Worm (Caenorhabditis elegans) whole organism, L4/young adult: ENCODE measurements around the gene srlf-5.

Experiments used
- dao-5 ChIP-seq: sonication (generic microtip); optimal IDR thresholded peaks from 2 replicates; lab custom pipeline; 2016; ENCODE audit warnings: missing genotype, missing genetic modification characterization, moderate library complexity, missing compliant biosample characterization
- him-1 ChIP-seq: sonication (generic microtip); optimal IDR thresholded peaks from 2 replicates; lab custom pipeline; 2016; ENCODE audit warnings: missing genotype, missing genetic modification reagents, missing genetic modification characterization, missing compliant biosample characterization

DNA sequence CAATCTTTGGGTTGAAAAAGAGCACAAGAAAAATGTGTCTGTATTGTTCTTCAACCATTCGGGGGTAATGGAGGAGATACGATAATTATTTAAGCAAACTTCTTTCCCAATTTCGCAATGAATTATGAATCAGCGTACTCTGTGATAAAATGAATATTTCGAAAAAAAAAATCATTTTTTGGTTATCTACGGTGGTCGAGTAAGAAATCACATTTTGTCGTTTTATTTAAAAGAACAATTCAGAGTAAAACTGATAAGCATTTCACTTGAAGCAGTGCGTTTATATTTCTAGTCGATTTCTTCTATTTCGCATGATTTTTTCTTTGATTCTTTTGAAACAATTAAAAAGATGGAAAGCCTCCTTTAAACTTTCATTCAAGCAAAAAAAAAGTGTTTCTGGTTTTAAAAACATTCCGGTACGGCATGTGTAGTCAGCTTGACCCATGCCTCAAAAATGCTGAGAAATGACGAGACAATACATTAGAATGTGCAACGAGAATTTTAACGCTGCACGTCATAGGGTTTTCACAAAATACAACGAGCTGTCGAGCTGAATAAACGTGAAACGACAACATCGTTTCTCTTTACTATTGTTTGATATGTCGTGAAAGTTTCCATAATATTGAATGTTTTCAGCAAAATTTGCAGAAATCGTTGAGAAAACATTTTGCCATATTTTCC is 24.0 kb downstream of the srlf-5 start, which contains the start of gene K08D8.2:
- TF ChIP-seq him-1 (tag; lab: Kevin White, UChicago) (no peak), dao-5 (tag; lab: Kevin White, UChicago) (no peak)
